Fruit fly (Drosophila melanogaster) whole organism, embryonic: ENCODE measurements around the gene Hmt4-20.

Source experiments
- Atf6 ChIP-seq: fragments of 200-800 bp; sonication (Bioruptor generic); IDR thresholded peaks from 2 replicates; pipeline ENCODE4 v1.3.6; 2022; ENCODE audit warnings: missing biosample characterization, missing genetic modification characterization
- Bteb2 ChIP-seq: fragments of 200-800 bp; sonication (Bioruptor generic); optimal IDR thresholded peaks from 2 replicates; lab custom pipeline; 2016; ENCODE audit warnings: missing biosample characterization, missing genetic modification characterization
- CG11085 ChIP-seq: fragments of 200-800 bp; sonication (Bioruptor generic); IDR thresholded peaks from 2 replicates; pipeline ENCODE4 v1.3.6; 2022; ENCODE audit warnings: missing biosample characterization, missing genetic modification characterization
- CG11504 ChIP-seq: fragments of 200-800 bp; sonication (Bioruptor generic); optimal IDR thresholded peaks from 3 replicates; lab custom pipeline; 2019; ENCODE audit warnings: missing biosample characterization, mild to moderate bottlenecking, missing genetic modification characterization, moderate library complexity
- CG12071 ChIP-seq: fragments of 200-800 bp; sonication (Bioruptor generic); optimal IDR thresholded peaks from 3 replicates; lab custom pipeline; 2018; ENCODE audit warnings: missing biosample characterization, mild to moderate bottlenecking, missing genetic modification characterization
- CG12391 ChIP-seq: fragments of 200-800 bp; sonication (Bioruptor generic); optimal IDR thresholded peaks from 3 replicates; lab custom pipeline; 2018; ENCODE audit warnings: missing biosample characterization, mild to moderate bottlenecking, missing genetic modification characterization, moderate library complexity
- CG13123 ChIP-seq: fragments of 200-800 bp; sonication (Bioruptor generic); optimal IDR thresholded peaks from 2 replicates; lab custom pipeline; 2016; ENCODE audit warnings: missing biosample characterization, missing genetic modification characterization
- CG14441 ChIP-seq: fragments of 200-800 bp; sonication (Bioruptor generic); IDR thresholded peaks from 2 replicates; pipeline ENCODE4 v1.3.6; 2022; ENCODE audit warnings: missing biosample characterization, missing genetic modification characterization
- CG15011 ChIP-seq: fragments of 200-800 bp; sonication (Bioruptor generic); optimal IDR thresholded peaks from 3 replicates; lab custom pipeline; 2018; ENCODE audit warnings: missing biosample characterization, mild to moderate bottlenecking, missing genetic modification characterization
- CG1529 ChIP-seq: fragments of 200-800 bp; sonication (Bioruptor generic); optimal IDR thresholded peaks from 3 replicates; lab custom pipeline; 2018; ENCODE audit warnings: missing biosample characterization, missing genetic modification characterization
- CG1603 ChIP-seq: fragments of 200-800 bp; sonication (Bioruptor generic); optimal IDR thresholded peaks from 2 replicates; lab custom pipeline; 2019; ENCODE audit warnings: missing biosample characterization, mild to moderate bottlenecking, missing genetic modification characterization, moderate library complexity
- CG17385 ChIP-seq: fragments of 200-800 bp; sonication (Bioruptor generic); optimal IDR thresholded peaks from 3 replicates; lab custom pipeline; 2018; ENCODE audit warnings: missing biosample characterization, mild to moderate bottlenecking, missing genetic modification characterization
- CG17912 ChIP-seq: fragments of 200-800 bp; sonication (Bioruptor generic); optimal IDR thresholded peaks from 2 replicates; lab custom pipeline; 2018; ENCODE audit warnings: missing biosample characterization, mild to moderate bottlenecking, missing genetic modification characterization
- CG18262 ChIP-seq: fragments of 200-800 bp; optimal IDR thresholded peaks from 3 replicates; lab custom pipeline; 2019; ENCODE audit warnings: missing biosample characterization, mild to moderate bottlenecking, missing genetic modification characterization, moderate library complexity
- CG2199 ChIP-seq: fragments of 200-800 bp; sonication (Bioruptor generic); IDR thresholded peaks from 3 replicates; pipeline ENCODE4 v1.3.6; 2022; ENCODE audit warnings: missing biosample characterization, missing genetic modification characterization
- CG32532 ChIP-seq: fragments of 200-800 bp; sonication (Bioruptor generic); IDR thresholded peaks from 2 replicates; pipeline ENCODE4 v1.3.6; 2022; ENCODE audit warnings: missing biosample characterization, missing genetic modification characterization
- CG3995 ChIP-seq: fragments of 200-800 bp; sonication (Bioruptor generic); optimal IDR thresholded peaks from 3 replicates; lab custom pipeline; 2016; ENCODE audit warnings: missing biosample characterization, missing genetic modification characterization
- CG7745 ChIP-seq: fragments of 200-800 bp; sonication (Bioruptor generic); optimal IDR thresholded peaks from 2 replicates; lab custom pipeline; 2018; ENCODE audit warnings: missing biosample characterization, mild to moderate bottlenecking, missing genetic modification characterization, moderate library complexity
- CG7786 ChIP-seq: fragments of 200-800 bp; sonication (Bioruptor generic); optimal IDR thresholded peaks from 2 replicates; lab custom pipeline; 2016; ENCODE audit warnings: missing biosample characterization, missing genetic modification characterization
- CG7963 ChIP-seq: fragments of 200-800 bp; sonication (Bioruptor generic); IDR thresholded peaks from 3 replicates; pipeline ENCODE4 v1.3.6; 2022; ENCODE audit warnings: missing biosample characterization, missing genetic modification characterization; ENCODE audit not compliant: partially characterized antibody
- CG8359 ChIP-seq: fragments of 200-800 bp; sonication (Bioruptor generic); optimal IDR thresholded peaks from 2 replicates; lab custom pipeline; 2017; ENCODE audit warnings: missing biosample characterization, mild to moderate bottlenecking, missing genetic modification characterization, borderline replicate concordance
- CG9437 ChIP-seq: fragments of 200-800 bp; sonication (Bioruptor generic); optimal IDR thresholded peaks from 2 replicates; lab custom pipeline; 2018; ENCODE audit warnings: missing biosample characterization, mild to moderate bottlenecking, missing genetic modification characterization
- CG9797 ChIP-seq: fragments of 200-800 bp; sonication (Bioruptor generic); optimal IDR thresholded peaks from 3 replicates; lab custom pipeline; 2018; ENCODE audit warnings: missing biosample characterization, mild to moderate bottlenecking, missing genetic modification characterization
- CG9932 ChIP-seq: fragments of 200-800 bp; sonication (Bioruptor generic); IDR thresholded peaks from 2 replicates; pipeline ENCODE4 v1.3.6; 2022; ENCODE audit warnings: missing biosample characterization, missing genetic modification characterization
- D19A ChIP-seq: fragments of 200-800 bp; optimal IDR thresholded peaks from 3 replicates; lab custom pipeline; 2019; ENCODE audit warnings: missing biosample characterization, mild to moderate bottlenecking, missing genetic modification characterization, moderate library complexity
- Dek ChIP-seq: fragments of 200-800 bp; sonication (Bioruptor generic); optimal IDR thresholded peaks from 3 replicates; lab custom pipeline; 2019; ENCODE audit warnings: missing biosample characterization, mild to moderate bottlenecking, missing genetic modification characterization, moderate library complexity
- Dll ChIP-seq: fragments of 200-800 bp; sonication (Bioruptor generic); IDR thresholded peaks from 4 replicates; pipeline ENCODE4 v1.3.6; 2022; ENCODE audit warnings: missing biosample characterization, missing genetic modification characterization; ENCODE audit not compliant: partially characterized antibody
- Dp ChIP-seq: fragments of 200-800 bp; sonication (Bioruptor generic); optimal IDR thresholded peaks from 2 replicates; lab custom pipeline; 2018; ENCODE audit warnings: missing biosample characterization, mild to moderate bottlenecking, missing genetic modification characterization, moderate library complexity
- Dref ChIP-seq: fragments of 200-800 bp; sonication (Bioruptor generic); IDR thresholded peaks from 2 replicates; pipeline ENCODE4 v1.3.6; 2022; ENCODE audit warnings: missing biosample characterization, missing genetic modification characterization
- H2.0 ChIP-seq: fragments of 200-800 bp; sonication (Bioruptor generic); IDR thresholded peaks from 2 replicates; pipeline ENCODE4 v1.3.6; 2022; ENCODE audit warnings: missing biosample characterization, missing genetic modification characterization
- HLH3B ChIP-seq: fragments of 200-800 bp; sonication (Bioruptor generic); IDR thresholded peaks from 2 replicates; pipeline ENCODE4 v1.3.6; 2022; ENCODE audit warnings: missing biosample characterization, missing genetic modification characterization
- Hey ChIP-seq: fragments of 200-800 bp; sonication (Bioruptor generic); optimal IDR thresholded peaks from 3 replicates; lab custom pipeline; 2018; ENCODE audit warnings: missing biosample characterization, mild to moderate bottlenecking, missing genetic modification characterization
- Lpt ChIP-seq: fragments of >200 bp; optimal IDR thresholded peaks from 2 replicates; lab custom pipeline; 2018; ENCODE audit warnings: missing biosample characterization, missing genetic modification characterization
- Mrtf ChIP-seq: fragments of 200-800 bp; sonication (Bioruptor generic); IDR thresholded peaks from 3 replicates; pipeline ENCODE4 v1.3.6; 2022; ENCODE audit warnings: missing biosample characterization, missing genetic modification characterization
- NK7.1 ChIP-seq: fragments of 200-800 bp; sonication (Bioruptor generic); optimal IDR thresholded peaks from 3 replicates; lab custom pipeline; 2016; ENCODE audit warnings: missing biosample characterization, missing genetic modification characterization
- Rx ChIP-seq: fragments of 200-800 bp; sonication (Bioruptor generic); IDR thresholded peaks from 2 replicates; pipeline ENCODE4 v1.3.6; 2022; ENCODE audit warnings: missing biosample characterization, missing genetic modification characterization
- Side ChIP-seq: fragments of 200-800 bp; sonication (Bioruptor generic); optimal IDR thresholded peaks from 2 replicates; lab custom pipeline; 2016; ENCODE audit warnings: missing biosample characterization, missing genetic modification characterization
- Sox100B ChIP-seq: fragments of 200-800 bp; sonication (Bioruptor generic); optimal IDR thresholded peaks from 3 replicates; lab custom pipeline; 2018; ENCODE audit warnings: missing biosample characterization, mild to moderate bottlenecking, missing genetic modification characterization
- al ChIP-seq: fragments of 200-800 bp; sonication (Bioruptor generic); IDR thresholded peaks from 2 replicates; pipeline ENCODE4 v1.3.6; 2022; ENCODE audit warnings: missing biosample characterization, missing genetic modification characterization
- az2 ChIP-seq: fragments of 200-800 bp; sonication (Bioruptor generic); optimal IDR thresholded peaks from 3 replicates; lab custom pipeline; 2016; ENCODE audit warnings: missing biosample characterization, missing genetic modification characterization
- bab2 ChIP-seq: fragments of 200-800 bp; sonication (Bioruptor generic); optimal IDR thresholded peaks from 2 replicates; lab custom pipeline; 2016; ENCODE audit warnings: missing biosample characterization, missing genetic modification characterization
- chm ChIP-seq: fragments of 200-800 bp; sonication (Bioruptor generic); IDR thresholded peaks from 2 replicates; pipeline ENCODE4 v1.3.6; 2022; ENCODE audit warnings: missing biosample characterization, missing genetic modification characterization
- danr ChIP-seq: fragments of 200-800 bp; sonication (Bioruptor generic); IDR thresholded peaks from 2 replicates; pipeline ENCODE4 v1.3.6; 2022; ENCODE audit warnings: missing biosample characterization, missing genetic modification characterization
- exex ChIP-seq: fragments of 200-800 bp; sonication (Bioruptor generic); optimal IDR thresholded peaks from 4 replicates; lab custom pipeline; 2018; ENCODE audit warnings: missing biosample characterization, mild to moderate bottlenecking, missing genetic modification characterization, moderate library complexity
- gcm ChIP-seq: fragments of 200-800 bp; sonication (Bioruptor generic); optimal IDR thresholded peaks from 2 replicates; lab custom pipeline; 2019; ENCODE audit warnings: missing biosample characterization, mild to moderate bottlenecking, missing genetic modification characterization, moderate library complexity
- klu ChIP-seq: fragments of 200-800 bp; sonication (Bioruptor generic); IDR thresholded peaks from 2 replicates; pipeline ENCODE4 v1.3.6; 2022; ENCODE audit warnings: missing biosample characterization, missing genetic modification characterization
- lmd ChIP-seq: fragments of 200-800 bp; sonication (Bioruptor generic); IDR thresholded peaks from 2 replicates; pipeline ENCODE4 v1.3.6; 2022; ENCODE audit warnings: missing biosample characterization, missing genetic modification characterization
- onecut ChIP-seq: fragments of 200-800 bp; sonication (Bioruptor generic); IDR thresholded peaks from 2 replicates; pipeline ENCODE4 v1.3.6; 2022; ENCODE audit warnings: missing biosample characterization, missing genetic modification characterization
- pzg ChIP-seq: fragments of 200-800 bp; sonication (Bioruptor generic); optimal IDR thresholded peaks from 3 replicates; lab custom pipeline; 2018; ENCODE audit warnings: missing biosample characterization, mild to moderate bottlenecking, missing genetic modification characterization, moderate library complexity

The Hmt4-20 gene

dm6 chrX:647056-647627, 8.7 kb downstream of the Hmt4-20 start, which contains the start of gene Roc1a (continued):
- TF ChIP-seq Rx (GFP tag; lab: Robert Waterston, UW) (no peak), danr (GFP tag; lab: Robert Waterston, UW) (no peak), CG11085 (GFP tag; lab: Robert Waterston, UW) (no peak), D19A (tag; lab: Kevin White, UChicago) (no peak), CG12071 (GFP tag; lab: Kevin White, UChicago) (no peak), onecut (no peak), HLH3B (GFP tag; lab: Robert Waterston, UW) (no peak), Bteb2 (GFP tag; lab: Kevin White, UChicago) (no peak)

DNA sequence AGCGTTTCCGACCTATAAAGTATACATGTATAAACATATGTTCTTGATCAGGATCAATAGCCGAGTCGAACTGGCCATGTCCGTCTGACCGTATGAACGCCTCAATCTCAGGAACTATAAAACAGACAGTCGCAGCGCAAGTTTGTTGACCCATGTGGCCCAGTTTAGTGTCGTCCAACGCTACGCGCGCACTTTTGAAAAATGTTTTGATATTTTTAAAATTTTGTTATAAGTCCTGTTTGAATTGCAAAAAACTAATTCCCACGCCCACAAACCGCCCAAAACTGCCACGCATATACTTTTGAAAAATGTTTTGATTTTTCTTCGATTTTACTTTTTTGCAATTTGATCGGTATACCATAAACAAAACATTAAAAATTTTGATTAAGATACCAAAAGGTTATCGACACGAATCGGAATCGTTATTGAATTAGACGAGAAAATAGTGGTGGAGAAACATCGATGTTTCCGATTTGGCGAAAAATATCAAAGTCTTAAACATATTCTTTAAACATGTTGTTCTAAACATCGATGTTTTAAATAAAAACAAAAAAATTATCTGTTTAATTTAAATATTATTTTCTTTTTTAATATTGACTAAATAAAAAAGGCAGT, 9.3 kb downstream of the Hmt4-20 start:
- TF ChIP-seq H2.0 (GFP tag; lab: Robert Waterston, UW) = no peak
- TF ChIP-seq CG14441 = no peak
- TF ChIP-seq CG12391 (tag; lab: Kevin White, UChicago) = no peak
- TF ChIP-seq lmd (GFP tag; lab: Robert Waterston, UW) = no peak
- TF ChIP-seq CG9437 (GFP tag; lab: Kevin White, UChicago) = peak; percentile 14
- no peak for TF ChIP-seq gcm (GFP tag; lab: Kevin White, UChicago)
- peak; percentile 69 for TF ChIP-seq Dp (GFP tag; lab: Kevin White, UChicago)
- peak; percentile 51; the same call in 1 of the 4 replicates for TF ChIP-seq Dll (GFP tag; lab: Robert Waterston, UW)
- TF ChIP-seq CG9932 (GFP tag; lab: Robert Waterston, UW) = no peak
- TF ChIP-seq CG7786 = no peak
- TF ChIP-seq CG18262 = peak; percentile 19
- TF ChIP-seq CG1529 (GFP tag; lab: Kevin White, UChicago) = no peak
- no peak for TF ChIP-seq Side (GFP tag; lab: Kevin White, UChicago)
- TF ChIP-seq pzg (GFP tag; lab: Kevin White, UChicago) = peak; percentile 14
- TF ChIP-seq az2 = no peak
- no peak for TF ChIP-seq al (GFP tag; lab: Robert Waterston, UW)
- TF ChIP-seq CG15011 (GFP tag; lab: Kevin White, UChicago) = no peak
- no peak for TF ChIP-seq exex (tag; lab: Kevin White, UChicago)
- TF ChIP-seq CG1603 (tag; lab: Kevin White, UChicago) = peak; percentile 1
- no peak for TF ChIP-seq Dek (tag; lab: Kevin White, UChicago)
- no peak for TF ChIP-seq Atf6 (GFP tag; lab: Robert Waterston, UW)
- TF ChIP-seq NK7.1 (GFP tag; lab: Kevin White, UChicago) = no peak
- no peak for TF ChIP-seq CG8359 (GFP tag; lab: Kevin White, UChicago)
- TF ChIP-seq Mrtf (GFP tag; lab: Robert Waterston, UW) = no peak
- no peak for TF ChIP-seq bab2 (GFP tag; lab: Kevin White, UChicago)
- 0 out of 3 replicates have a peak, but pooled peaks have one; percentile 34 for TF ChIP-seq CG7963 (GFP tag; lab: Robert Waterston, UW)
- no peak for TF ChIP-seq CG11085 (GFP tag; lab: Robert Waterston, UW)
- TF ChIP-seq Lpt (GFP tag; lab: Kevin White, UChicago) = no peak
- TF ChIP-seq Hey (tag; lab: Kevin White, UChicago) = no peak
- TF ChIP-seq chm (GFP tag; lab: Robert Waterston, UW) = no peak
- no peak for TF ChIP-seq CG7745 (tag; lab: Kevin White, UChicago)
- no peak for TF ChIP-seq CG9797 (GFP tag; lab: Kevin White, UChicago)
- TF ChIP-seq Sox100B = no peak
- TF ChIP-seq CG2199 (GFP tag; lab: Robert Waterston, UW) = no peak
- TF ChIP-seq klu = no peak
- TF ChIP-seq CG3995 = no peak
- TF ChIP-seq Dref (GFP tag; lab: Robert Waterston, UW) = peak; percentile 57
- no peak for TF ChIP-seq CG13123 (GFP tag; lab: Kevin White, UChicago)
- no peak for TF ChIP-seq CG17385 (GFP tag; lab: Kevin White, UChicago)
- TF ChIP-seq CG11504 (tag; lab: Kevin White, UChicago) = no peak
- no peak for TF ChIP-seq CG17912 (GFP tag; lab: Kevin White, UChicago)
- TF ChIP-seq CG32532 = no peak
